Worm (Caenorhabditis elegans) whole organism, L4 larva: ENCODE measurements around the gene str-101.
A peak's percentile ranks its signal among the peaks of the same experiment; 100 is the strongest.

Experiments
- D1046.2 ChIP-seq: fragments of 200-800 bp; sonication (Bioruptor generic); IDR thresholded peaks from 2 replicates; pipeline ENCODE4 v1.3.6; 2022; ENCODE audit warnings: missing genetic modification characterization, missing compliant biosample characterization
- F49E8.2 ChIP-seq: sonication (generic microtip); optimal IDR thresholded peaks from 2 replicates; lab custom pipeline; 2016; ENCODE audit warnings: missing compliant biosample characterization, mild to moderate bottlenecking, missing genetic modification characterization, borderline replicate concordance
- Y48G9A.11 ChIP-seq: fragments of 200-800 bp; sonication (Bioruptor generic); IDR thresholded peaks from 2 replicates; pipeline ENCODE4 v1.3.6; 2022; ENCODE audit warnings: missing genetic modification reagents, missing genetic modification characterization, missing compliant biosample characterization
- ZK337.2 ChIP-seq: fragments of 200-800 bp; sonication (Bioruptor generic); IDR thresholded peaks from 2 replicates; pipeline ENCODE4 v1.3.6; 2022; ENCODE audit warnings: missing genetic modification reagents, missing genetic modification characterization, missing compliant biosample characterization
- aha-1 ChIP-seq: fragments of 150-350 bp; peaks from one replicate; lab custom pipeline; 2014; ENCODE audit warnings: missing biosample characterization, missing genetic modification characterization
- arid-1 ChIP-seq: fragments of 200-800 bp; sonication (Bioruptor generic); conservative IDR thresholded peaks from 2 replicates; pipeline ENCODE4 v1.3.6; 2022; ENCODE audit warnings: missing genetic modification reagents, missing genetic modification characterization, missing compliant biosample characterization
- ceh-20 ChIP-seq: fragments of 200-800 bp; sonication (Bioruptor generic); IDR thresholded peaks from 2 replicates; pipeline ENCODE4 v1.3.6; 2022; ENCODE audit warnings: missing genetic modification reagents, missing genetic modification characterization, missing compliant biosample characterization
- ceh-28 ChIP-seq: fragments of 150-350 bp; optimal IDR thresholded peaks from 2 replicates; lab custom pipeline; 2014; ENCODE audit warnings: missing biosample characterization, missing genetic modification reagents, missing genetic modification characterization
- ctbp-1 ChIP-seq: fragments of 200-800 bp; sonication (Bioruptor generic); IDR thresholded peaks from 2 replicates; pipeline ENCODE4 v1.3.6; 2022; ENCODE audit warnings: missing genetic modification reagents, missing genetic modification characterization, missing compliant biosample characterization
- daf-16 ChIP-seq, 3 experiments: sonication (generic microtip); optimal IDR thresholded peaks; 2 replicates each; lab custom pipeline; 2016 to 2017; ENCODE audit warnings: missing genetic modification characterization in 3 of 3, missing genetic modification reagents in 3 of 3, mild to moderate bottlenecking in 2 of 3, missing compliant biosample characterization in 2 of 3, missing biosample characterization in 1 of 3, moderate library complexity in 1 of 3
- daf-8 ChIP-seq: fragments of 200-800 bp; sonication (Bioruptor generic); IDR thresholded peaks from 2 replicates; pipeline ENCODE4 v1.3.6; 2022; ENCODE audit warnings: missing genetic modification characterization, missing compliant biosample characterization
- dmd-6 ChIP-seq: fragments of 200-800 bp; sonication (Bioruptor generic); IDR thresholded peaks from 2 replicates; pipeline ENCODE4 v1.3.6; 2022; ENCODE audit warnings: missing genetic modification reagents, missing genetic modification characterization, missing compliant biosample characterization
- dmd-9 ChIP-seq: fragments of 200-800 bp; sonication (Bioruptor generic); IDR thresholded peaks from 2 replicates; pipeline ENCODE4 v1.3.6; 2022; ENCODE audit warnings: missing genetic modification reagents, missing genetic modification characterization, missing compliant biosample characterization
- egl-27 ChIP-seq: sonication (generic microtip); optimal IDR thresholded peaks from 3 replicates; lab custom pipeline; 2017; ENCODE audit warnings: missing biosample characterization, missing genetic modification reagents, missing genetic modification characterization
- hlh-11 ChIP-seq: fragments of 200-800 bp; sonication (Bioruptor generic); optimal IDR thresholded peaks from 2 replicates; lab custom pipeline; 2018; ENCODE audit warnings: mild to moderate bottlenecking, missing genetic modification characterization, missing compliant biosample characterization
- hmg-1.1 ChIP-seq: fragments of 200-800 bp; sonication (Bioruptor generic); IDR thresholded peaks from 2 replicates; pipeline ENCODE4 v1.3.6; 2022; ENCODE audit warnings: missing genetic modification reagents, missing genetic modification characterization, missing compliant biosample characterization
- lim-7 ChIP-seq: fragments of 200-800 bp; sonication (Bioruptor generic); IDR thresholded peaks from 2 replicates; pipeline ENCODE4 v1.3.6; 2022; ENCODE audit warnings: missing genetic modification characterization, missing compliant biosample characterization
- lin-13 ChIP-seq: fragments of 150-350 bp; optimal IDR thresholded peaks from 2 replicates; lab custom pipeline; 2014; ENCODE audit warnings: missing biosample characterization, missing genetic modification reagents, missing genetic modification characterization
- lin-29 ChIP-seq: fragments of 200-800 bp; sonication (Bioruptor generic); IDR thresholded peaks from 2 replicates; pipeline ENCODE4 v1.3.6; 2022; ENCODE audit warnings: missing genetic modification reagents, missing genetic modification characterization, missing compliant biosample characterization
- mdl-1 ChIP-seq, 2 experiments: fragments of 150-350 bp in 1 of 2; sonication (generic microtip) in 1 of 2; optimal IDR thresholded peaks; 2 replicates each; lab custom pipeline; 2014 to 2017; ENCODE audit warnings: missing biosample characterization in 2 of 2, missing genetic modification characterization in 2 of 2
- mdt-29 ChIP-seq: fragments of 200-800 bp; sonication (Bioruptor generic); IDR thresholded peaks from 2 replicates; pipeline ENCODE4 v1.3.6; 2022; ENCODE audit warnings: missing genetic modification reagents, missing genetic modification characterization, missing compliant biosample characterization
- mep-1 ChIP-seq: fragments of 150-350 bp; sonication (generic microtip); optimal IDR thresholded peaks from 3 replicates; lab custom pipeline; 2014; ENCODE audit warnings: missing biosample characterization, missing genetic modification characterization
- mxl-2 ChIP-seq: fragments of 200-800 bp; sonication (Bioruptor generic); conservative IDR thresholded peaks from 2 replicates; pipeline ENCODE4 v1.3.6; 2022; ENCODE audit warnings: missing genetic modification reagents, missing genetic modification characterization, missing compliant biosample characterization
- nhr-10 ChIP-seq: fragments of 150-350 bp; optimal IDR thresholded peaks from 2 replicates; lab custom pipeline; 2014; ENCODE audit warnings: missing biosample characterization, missing genetic modification characterization
- nhr-102 ChIP-seq: sonication (generic microtip); optimal IDR thresholded peaks from 2 replicates; lab custom pipeline; 2016; ENCODE audit warnings: mild to moderate bottlenecking, missing genetic modification characterization, moderate library complexity, missing compliant biosample characterization
- nhr-11 ChIP-seq: fragments of 150-350 bp; optimal IDR thresholded peaks from 2 replicates; lab custom pipeline; 2014; ENCODE audit warnings: missing biosample characterization, missing genetic modification characterization
- nhr-111 ChIP-seq: fragments of 200-800 bp; sonication (Bioruptor generic); optimal IDR thresholded peaks from 2 replicates; lab custom pipeline; 2018; ENCODE audit warnings: mild to moderate bottlenecking, missing genetic modification characterization, missing compliant biosample characterization
- nhr-28 ChIP-seq: fragments of 150-350 bp; optimal IDR thresholded peaks from 2 replicates; lab custom pipeline; 2014; ENCODE audit warnings: missing biosample characterization, missing genetic modification characterization
- nhr-76 ChIP-seq: fragments of 150-350 bp; optimal IDR thresholded peaks from 2 replicates; lab custom pipeline; 2014; ENCODE audit warnings: missing biosample characterization, missing genetic modification characterization
- nhr-77 ChIP-seq: fragments of 150-350 bp; optimal IDR thresholded peaks from 2 replicates; lab custom pipeline; 2014; ENCODE audit warnings: missing biosample characterization, missing genetic modification characterization
- php-3 ChIP-seq: fragments of 200-800 bp; sonication (Bioruptor generic); IDR thresholded peaks from 2 replicates; pipeline ENCODE4 v1.3.6; 2022; ENCODE audit warnings: missing genetic modification reagents, missing genetic modification characterization, missing compliant biosample characterization
- saeg-2 ChIP-seq: fragments of 200-800 bp; sonication (Bioruptor generic); IDR thresholded peaks from 2 replicates; pipeline ENCODE4 v1.3.6; 2022; ENCODE audit warnings: missing genetic modification reagents, missing genetic modification characterization, missing compliant biosample characterization
- sdz-12 ChIP-seq: fragments of 200-800 bp; sonication (Bioruptor generic); optimal IDR thresholded peaks from 2 replicates; lab custom pipeline; 2018; ENCODE audit warnings: mild to moderate bottlenecking, missing genetic modification characterization, missing compliant biosample characterization
- set-16 ChIP-seq: fragments of 200-800 bp; sonication (Bioruptor generic); IDR thresholded peaks from 2 replicates; pipeline ENCODE4 v1.3.6; 2022; ENCODE audit warnings: missing genetic modification reagents, missing genetic modification characterization, missing compliant biosample characterization
- skn-1 ChIP-seq: fragments of 150-350 bp; optimal IDR thresholded peaks from 2 replicates; lab custom pipeline; 2014; ENCODE audit warnings: missing biosample characterization, missing genetic modification characterization
- tag-97 ChIP-seq: fragments of 200-800 bp; sonication (Bioruptor generic); IDR thresholded peaks from 2 replicates; pipeline ENCODE4 v1.3.6; 2022; ENCODE audit warnings: missing genetic modification characterization, missing compliant biosample characterization
- unc-62 ChIP-seq, 3 experiments: fragments of 150-350 bp in 1 of 3; sonication (generic microtip); optimal IDR thresholded peaks in 2 of 3; peaks in 1 of 3; 1 replicate in 1 of 3; 2 replicates in 2 of 3; lab custom pipeline; 2014 to 2017; ENCODE audit warnings: missing biosample characterization in 3 of 3, missing genetic modification characterization in 3 of 3, missing genetic modification reagents in 3 of 3, missing genotype in 1 of 3
- vab-7 ChIP-seq: fragments of 200-800 bp; sonication (Bioruptor generic); IDR thresholded peaks from 2 replicates; pipeline ENCODE4 v1.3.6; 2022; ENCODE audit warnings: missing genetic modification reagents, missing genetic modification characterization, missing compliant biosample characterization

Gene str-101

DNA sequence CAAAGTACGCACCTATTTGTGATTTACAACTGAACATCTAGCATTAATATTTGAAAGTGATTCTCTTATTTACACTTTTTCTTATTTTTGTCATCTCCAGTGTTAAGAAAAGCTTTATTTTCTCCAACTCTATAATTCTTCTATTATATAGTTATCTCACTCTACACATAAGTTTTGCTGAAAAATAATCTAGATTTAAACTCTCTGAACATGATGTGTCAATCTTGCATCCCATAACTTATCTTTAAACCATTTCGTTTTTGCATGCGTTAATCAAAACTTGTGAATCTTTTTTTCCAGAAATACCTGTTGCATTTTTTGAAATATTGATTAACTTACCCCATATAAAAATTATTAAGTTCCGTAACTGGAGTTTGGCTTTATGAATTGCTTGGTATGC, 21.8 kb downstream of the str-101 start, which contains the start of gene nhr-268:
nhr-268 (plus strand) TSS at position 301 of the 400 bp plus-strand sequence.
- TF ChIP-seq dmd-9 (GFP tag; lab: Robert Waterston, UW) (no peak), hmg-1.1 (GFP tag; lab: Robert Waterston, UW) (no peak), D1046.2 (GFP tag; lab: Robert Waterston, UW) (no peak), lin-13 (GFP tag; lab: Kevin White, UChicago) (no peak), ceh-20 (GFP tag; lab: Robert Waterston, UW) (no peak), ctbp-1 (GFP tag; lab: Robert Waterston, UW) (no peak), vab-7 (GFP tag; lab: Robert Waterston, UW) (no peak), nhr-10 (tag; lab: Kevin White, UChicago) (no peak)

ce11 chrV:15687660-15688059, 24.1 kb downstream of the str-101 start, which contains the start of gene nhr-197:
Gene nhr-197, plus strand, starts transcription at chrV:15687960.
- TF ChIP-seq mdt-29 (GFP tag; lab: Robert Waterston, UW) (no peak), unc-62 (GFP tag; optimal IDR thresholded peaks at IDR 0.05 in 1 of 2; lab: Kevin White, UChicago) (peak in 1 of 2 experiments; percentile 57), unc-62 (tag; optimal IDR thresholded peaks at IDR 0.05; lab: Kevin White, UChicago) (no peak), mxl-2 (GFP tag; lab: Robert Waterston, UW) (no peak)

DNA sequence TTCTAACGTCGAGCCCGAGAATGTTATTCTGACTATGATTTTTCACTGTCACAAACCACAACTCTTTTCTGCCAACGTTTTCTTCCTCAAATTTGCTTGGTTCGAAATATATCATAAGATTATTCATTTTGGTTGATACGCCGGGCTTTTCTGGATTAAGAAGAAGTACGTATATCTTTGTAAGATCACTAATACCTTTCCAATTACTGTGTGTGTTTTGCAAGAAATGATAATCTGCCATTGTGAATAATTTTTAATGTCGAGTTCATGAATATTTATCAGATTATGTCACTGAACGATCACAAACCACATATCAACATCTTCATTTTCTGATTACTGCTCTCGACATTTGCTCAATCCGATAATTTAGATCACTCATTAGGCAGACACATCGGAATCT, 26.2 kb downstream of the str-101 start, which contains the start of gene nhr-196:
nhr-196 (plus strand) TSS at position 118 of the 400 bp plus-strand sequence.
- TF ChIP-seq Y48G9A.11 (GFP tag; lab: Robert Waterston, UW), result no peak
- TF ChIP-seq ceh-28 (tag; lab: Kevin White, UChicago), result no peak
- no peak for TF ChIP-seq sdz-12 (GFP tag; lab: Kevin White, UChicago)
- TF ChIP-seq aha-1 (tag; lab: Kevin White, UChicago), result no peak
- no peak for TF ChIP-seq nhr-111 (GFP tag; lab: Kevin White, UChicago)
- TF ChIP-seq nhr-76 (tag; lab: Kevin White, UChicago), result no peak
- TF ChIP-seq hlh-11 (tag; lab: Kevin White, UChicago), result no peak
- no peak for TF ChIP-seq ctbp-1 (GFP tag; lab: Robert Waterston, UW)
- TF ChIP-seq mep-1, result no peak
- TF ChIP-seq nhr-102 (tag; lab: Kevin White, UChicago), result no peak
- TF ChIP-seq saeg-2 (GFP tag; lab: Robert Waterston, UW), result no peak
- no peak for TF ChIP-seq ZK337.2 (GFP tag; lab: Robert Waterston, UW)
- TF ChIP-seq lim-7 (GFP tag; lab: Robert Waterston, UW), result no peak
- TF ChIP-seq nhr-28 (tag; lab: Kevin White, UChicago), result no peak
- no peak for TF ChIP-seq daf-8 (GFP tag; lab: Robert Waterston, UW)
- TF ChIP-seq lin-29, result no peak

ce11 chrV:15677222-15677621, 34.6 kb downstream of the str-101 start, which contains the start of gene nhr-52:
Gene nhr-52, plus strand, starts transcription at chrV:15677522.
- TF ChIP-seq nhr-11, result no peak
- TF ChIP-seq arid-1, result no peak
- no peak for TF ChIP-seq skn-1 (tag; lab: Kevin White, UChicago)
- TF ChIP-seq mdl-1 (tag; optimal IDR thresholded peaks at IDR 0.05; lab: Kevin White, UChicago), result no peak
- no peak for TF ChIP-seq php-3 (GFP tag; lab: Robert Waterston, UW)
- TF ChIP-seq egl-27, result no peak
- no peak for TF ChIP-seq daf-16 (GFP tag; optimal IDR thresholded peaks at IDR 0.05; lab: Kevin White, UChicago)
- no peak for TF ChIP-seq daf-16 (tag; optimal IDR thresholded peaks at IDR 0.05; lab: Kevin White, UChicago)
- no peak for TF ChIP-seq dmd-6 (GFP tag; lab: Robert Waterston, UW)
- no peak for TF ChIP-seq F49E8.2 (tag; lab: Kevin White, UChicago)
- no peak for TF ChIP-seq set-16 (GFP tag; lab: Robert Waterston, UW)
- no peak for TF ChIP-seq Y48G9A.11 (GFP tag; lab: Robert Waterston, UW)
- TF ChIP-seq nhr-77 (tag; lab: Kevin White, UChicago), result no peak
- no peak for TF ChIP-seq tag-97 (GFP tag; lab: Robert Waterston, UW)
- TF ChIP-seq, all 104 proteins: peak for 0
